Fruit fly (Drosophila melanogaster) whole organism, prepupa: ENCODE measurements around the gene CG31523.
A peak's percentile ranks its signal among the peaks of the same experiment; 100 is the strongest.

ENCODE experiments used
- CG11294 ChIP-seq: fragments of 200-800 bp; sonication (Bioruptor generic); IDR thresholded peaks from 2 replicates; pipeline ENCODE4 v1.3.6; 2022; ENCODE audit warnings: missing biosample characterization, missing genetic modification characterization
- Eip75B ChIP-seq: fragments of 200-800 bp; sonication (Bioruptor generic); optimal IDR thresholded peaks from 3 replicates; lab custom pipeline; 2016; ENCODE audit warnings: missing biosample characterization, missing genetic modification characterization
- eg ChIP-seq: fragments of 200-800 bp; sonication (Bioruptor generic); IDR thresholded peaks from 3 replicates; pipeline ENCODE4 v1.3.6; 2022; ENCODE audit warnings: missing biosample characterization, missing genetic modification characterization

- peak; percentile 37; the same call in 1 of the 3 replicates for TF ChIP-seq eg (GFP tag; lab: Robert Waterston, UW)
- TF ChIP-seq Eip75B, result no peak
- TF ChIP-seq CG11294 (GFP tag; lab: Robert Waterston, UW), result no peak
Measured at dm6 chr3R:4452345-4453044, 26.5 kb downstream of the CG31523 start.
